Fruit fly (Drosophila melanogaster) whole organism: ENCODE results near the gene CG42833.

Source experiments
- CG8478 ChIP-seq: fragments of >200 bp; optimal IDR thresholded peaks from 2 replicates; lab custom pipeline; 2018; ENCODE audit warnings: inconsistent platforms
- Dll ChIP-seq: fragments of >200 bp; optimal IDR thresholded peaks from 2 replicates; lab custom pipeline; 2017
- EcR ChIP-seq, 2 experiments: fragments of >200 bp; optimal IDR thresholded peaks; 2 replicates each; lab custom pipeline; 2017; ENCODE audit warnings: missing biosample characterization in 2 of 2, missing genetic modification characterization in 2 of 2, missing genetic modification reagents in 2 of 2
- pan ChIP-seq: fragments of >200 bp; optimal IDR thresholded peaks from 2 replicates; lab custom pipeline; 2017
- psq ChIP-seq: fragments of >200 bp; optimal IDR thresholded peaks from 2 replicates; lab custom pipeline; 2017
- usp ChIP-seq: fragments of >200 bp; optimal IDR thresholded peaks from 2 replicates; lab custom pipeline; 2017; ENCODE audit warnings: missing biosample characterization, missing genetic modification characterization, mixed read lengths

The CG42833 gene

DNA sequence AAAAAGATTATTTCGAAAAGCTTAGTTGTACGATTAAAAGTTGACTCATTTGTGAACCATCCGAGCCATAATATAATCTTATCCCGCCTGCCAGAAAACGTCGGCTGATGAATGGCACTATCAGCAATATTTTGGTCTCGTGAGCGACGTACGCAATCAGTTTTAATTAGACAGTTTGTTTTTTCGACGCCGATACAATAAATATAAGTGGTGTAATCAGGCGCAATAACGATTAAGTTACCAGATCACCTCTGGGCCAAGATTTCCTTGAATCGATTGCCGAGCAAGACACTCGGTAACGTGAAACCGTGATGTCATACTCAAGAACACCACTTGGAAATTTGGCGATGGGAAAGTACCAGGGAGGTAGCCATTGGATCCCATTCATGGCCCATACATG is 9.2 kb downstream of the CG42833 start:
- no peak for TF ChIP-seq CG8478
- no peak for TF ChIP-seq psq (lab: Kevin White, UChicago)
- no peak for TF ChIP-seq EcR (GFP tag; optimal IDR thresholded peaks at IDR 0.05; lab: Kevin White, UChicago)
- no peak for TF ChIP-seq usp (GFP tag; lab: Kevin White, UChicago)
- TF ChIP-seq Dll (lab: Kevin White, UChicago): no peak
- no peak for TF ChIP-seq pan (lab: Kevin White, UChicago)

DNA sequence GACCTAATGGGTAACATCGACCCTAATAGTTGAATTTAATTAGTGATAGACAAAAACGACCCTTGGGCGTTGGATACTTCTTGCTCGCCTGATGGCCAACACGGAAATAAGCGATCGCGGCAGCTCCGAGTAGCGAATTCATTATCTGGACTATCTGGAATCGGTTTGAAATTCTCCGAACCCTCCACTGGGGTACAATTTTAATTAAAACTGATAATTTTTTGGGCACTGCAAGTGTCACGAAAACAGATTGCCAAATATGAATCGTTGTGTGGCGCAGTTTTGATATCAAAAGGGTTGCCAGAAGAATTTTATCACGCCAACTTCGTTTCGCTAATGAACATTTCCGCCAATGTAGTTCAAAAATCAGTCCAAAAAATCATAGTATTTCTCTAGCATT is 10.0 kb downstream of the CG42833 start:
- no peak for TF ChIP-seq usp (GFP tag; lab: Kevin White, UChicago)
- no peak for TF ChIP-seq psq (lab: Kevin White, UChicago)
- no peak for TF ChIP-seq Dll (lab: Kevin White, UChicago)
- no peak for TF ChIP-seq EcR (GFP tag; optimal IDR thresholded peaks at IDR 0.05; lab: Kevin White, UChicago)
- TF ChIP-seq CG8478: no peak
- no peak for TF ChIP-seq pan (lab: Kevin White, UChicago)

dm6 chr3L:20212022-20212421 is 12.1 kb downstream of the CG42833 start, which contains the start of gene CG7017:
Gene CG7017 (minus strand): TSS chr3L:20212122.
- TF ChIP-seq psq (lab: Kevin White, UChicago) (no peak), CG8478 (no peak), pan (lab: Kevin White, UChicago) (no peak), Dll (lab: Kevin White, UChicago) (no peak), usp (GFP tag; lab: Kevin White, UChicago) (no peak), EcR (GFP tag; optimal IDR thresholded peaks at IDR 0.05; lab: Kevin White, UChicago) (no peak)

DNA sequence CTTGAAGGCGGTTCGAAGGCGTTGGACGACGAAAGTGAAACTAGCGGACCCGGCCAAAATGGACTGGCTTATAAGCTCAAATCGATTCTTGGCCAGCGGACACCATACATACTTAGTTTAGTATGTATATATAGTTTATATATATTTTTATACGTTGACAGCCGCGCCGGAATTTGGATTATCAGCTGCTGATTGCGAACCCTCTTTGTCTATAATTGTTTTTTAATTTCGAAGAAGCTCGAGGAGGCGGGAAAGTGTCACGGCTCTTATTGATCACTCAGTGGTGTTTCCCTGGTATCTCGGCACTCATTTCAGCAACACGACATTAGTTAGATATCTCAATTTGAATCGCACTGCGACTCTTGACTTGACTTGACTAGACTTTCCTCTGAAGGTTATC is 20.5 kb downstream of the CG42833 start, which contains the start of gene CG6933:
Gene CG6933 (minus strand): TSS at position 47 of the 400 bp plus-strand sequence.
- TF ChIP-seq Dll (lab: Kevin White, UChicago) (no peak), CG8478 (no peak), EcR (GFP tag; optimal IDR thresholded peaks at IDR 0.05; lab: Kevin White, UChicago) (no peak), psq (lab: Kevin White, UChicago) (no peak), pan (lab: Kevin White, UChicago) (no peak), usp (GFP tag; lab: Kevin White, UChicago) (no peak)

DNA sequence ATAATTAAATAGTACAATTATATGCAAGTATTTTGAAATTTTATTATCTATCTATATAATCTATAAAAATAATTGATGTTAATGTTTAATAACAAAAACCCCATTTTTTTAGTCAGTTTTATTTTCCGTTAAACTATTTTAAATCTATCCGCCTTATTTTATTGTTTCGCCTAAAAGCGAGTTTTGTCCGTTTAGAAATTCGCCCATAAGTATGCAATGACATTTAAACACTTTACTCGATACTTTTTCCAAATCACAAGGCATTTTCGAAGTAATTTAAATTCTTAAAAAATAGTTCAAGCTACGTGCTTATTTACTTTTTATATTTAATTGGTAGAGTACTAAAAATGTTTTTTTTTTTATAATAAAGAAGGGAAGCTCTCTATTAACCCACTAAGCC is 21.0 kb downstream of the CG42833 start:
- no peak for TF ChIP-seq CG8478
- TF ChIP-seq pan (lab: Kevin White, UChicago): no peak
- no peak for TF ChIP-seq psq (lab: Kevin White, UChicago)
- no peak for TF ChIP-seq EcR (GFP tag; optimal IDR thresholded peaks at IDR 0.05; lab: Kevin White, UChicago)
- TF ChIP-seq Dll (lab: Kevin White, UChicago): no peak
- TF ChIP-seq usp (GFP tag; lab: Kevin White, UChicago): no peak

DNA sequence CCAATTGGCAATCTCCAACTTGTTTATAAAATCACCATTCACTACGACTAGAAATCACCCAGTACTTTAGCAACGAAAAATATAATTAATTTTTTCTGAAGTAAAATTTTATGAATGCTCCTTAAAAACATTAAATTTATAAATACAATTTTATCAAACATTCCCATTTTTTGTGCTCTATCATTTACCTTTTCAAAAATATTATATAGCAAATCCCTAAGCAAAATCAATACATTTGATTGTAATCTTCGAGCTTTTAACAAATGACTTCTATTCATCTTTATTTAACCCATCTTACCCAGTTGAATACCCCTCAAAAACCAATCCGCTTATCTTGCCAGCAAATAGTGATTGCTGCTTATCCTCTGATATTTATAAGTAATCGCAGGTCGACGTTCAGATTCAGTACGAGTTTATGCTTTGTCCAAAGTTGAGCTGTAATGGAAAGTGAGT is 21.5 kb downstream of the CG42833 start, which contains the start of gene CG17145:
Gene CG17145 (plus strand): TSS at position 403 of the 453 bp plus-strand sequence.
- TF ChIP-seq EcR (GFP tag; optimal IDR thresholded peaks at IDR 0.05; lab: Kevin White, UChicago): no peak
- no peak for TF ChIP-seq pan (lab: Kevin White, UChicago)
- no peak for TF ChIP-seq usp (GFP tag; lab: Kevin White, UChicago)
- no peak for TF ChIP-seq psq (lab: Kevin White, UChicago)
- TF ChIP-seq CG8478: no peak
- no peak for TF ChIP-seq Dll (lab: Kevin White, UChicago)

DNA sequence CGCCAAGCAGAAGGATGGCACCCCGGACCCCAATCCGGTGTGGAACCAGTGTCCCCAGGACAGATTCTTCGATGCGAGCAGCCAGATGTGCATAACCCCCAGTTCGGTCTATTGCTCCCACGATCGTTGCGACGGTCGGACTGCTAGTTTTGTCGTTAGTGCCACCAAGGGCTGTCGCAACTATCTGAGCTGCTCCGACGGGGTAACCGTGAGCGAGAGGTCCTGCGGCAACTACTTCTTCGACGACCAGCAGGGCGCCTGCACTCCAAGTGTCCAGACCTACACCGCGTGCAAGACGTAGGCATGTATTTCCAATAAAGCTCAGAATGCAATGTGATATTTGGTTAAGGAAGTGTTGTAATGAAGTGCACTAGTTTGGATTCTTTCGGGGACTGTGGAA is 22.7 kb downstream of the CG42833 start:
- TF ChIP-seq Dll (lab: Kevin White, UChicago): no peak
- TF ChIP-seq EcR (GFP tag; optimal IDR thresholded peaks at IDR 0.05; lab: Kevin White, UChicago): no peak
- TF ChIP-seq CG8478: no peak
- no peak for TF ChIP-seq pan (lab: Kevin White, UChicago)
- no peak for TF ChIP-seq usp (GFP tag; lab: Kevin White, UChicago)
- TF ChIP-seq psq (lab: Kevin White, UChicago): no peak

DNA sequence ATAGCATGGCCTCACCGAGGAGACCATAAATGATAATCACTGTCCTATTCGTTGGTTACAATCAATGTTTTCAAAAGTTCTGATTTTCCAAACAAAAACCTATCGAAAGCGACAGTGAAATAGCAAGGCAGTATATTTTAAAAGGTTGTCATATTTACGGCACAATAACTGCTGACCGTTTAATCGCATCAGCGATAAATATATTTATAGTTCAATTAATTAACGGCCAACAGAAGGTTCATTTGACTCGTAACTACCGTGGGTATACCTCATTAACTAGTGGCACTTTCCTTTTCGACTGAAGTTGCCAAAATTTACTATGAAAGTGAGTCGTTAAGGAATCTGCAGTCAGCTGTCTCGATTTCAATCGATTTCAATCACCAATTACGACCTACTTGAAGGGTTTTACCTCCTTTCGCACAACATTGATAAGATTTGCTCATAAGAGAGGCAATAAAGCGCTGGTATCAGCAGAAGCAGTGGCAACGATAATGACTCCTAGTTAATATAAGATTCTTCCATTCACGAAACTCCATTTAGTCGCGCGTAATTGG is 23.6 kb downstream of the CG42833 start, which contains the start of gene CG17147:
Gene CG17147 (plus strand): TSS at position 535 of the 554 bp plus-strand sequence.
- TF ChIP-seq psq (lab: Kevin White, UChicago) (no peak), Dll (lab: Kevin White, UChicago) (no peak), EcR (GFP tag; optimal IDR thresholded peaks at IDR 0.05; lab: Kevin White, UChicago) (no peak), CG8478 (no peak)

dm6 chr3L:20226153-20226552 is 26.3 kb downstream of the CG42833 start:
- no peak for TF ChIP-seq CG8478
- TF ChIP-seq psq (lab: Kevin White, UChicago): no peak
- no peak for TF ChIP-seq Dll (lab: Kevin White, UChicago)
- no peak for TF ChIP-seq usp (GFP tag; lab: Kevin White, UChicago)
- TF ChIP-seq EcR (GFP tag; optimal IDR thresholded peaks at IDR 0.05; lab: Kevin White, UChicago): no peak
- TF ChIP-seq pan (lab: Kevin White, UChicago): no peak

dm6 chr3L:20230178-20230775 is 30.4 kb downstream of the CG42833 start:
- TF ChIP-seq EcR (GFP tag; optimal IDR thresholded peaks at IDR 0.05; lab: Kevin White, UChicago) (no peak), psq (lab: Kevin White, UChicago) (no peak), usp (GFP tag; lab: Kevin White, UChicago) (no peak), Dll (lab: Kevin White, UChicago) (no peak), CG8478 (no peak), pan (lab: Kevin White, UChicago) (no peak)

dm6 chr3L:20231369-20231768 is 31.5 kb downstream of the CG42833 start, which contains the start of gene CG13813:
Gene CG13813 (plus strand): TSS chr3L:20231669.
- TF ChIP-seq Dll (lab: Kevin White, UChicago) (no peak), EcR (GFP tag; optimal IDR thresholded peaks at IDR 0.05; lab: Kevin White, UChicago) (no peak), CG8478 (no peak), pan (lab: Kevin White, UChicago) (no peak), psq (lab: Kevin White, UChicago) (no peak), usp (GFP tag; lab: Kevin White, UChicago) (no peak)
